Worm (Caenorhabditis elegans): ENCODE data around the gene emb-8.

- TF ChIP-seq sea-1 (GFP tag; conservative IDR thresholded peaks at IDR 0.05) (no peak), tra-4 (tag; optimal IDR thresholded peaks at IDR 0.05) (no peak), ama-1 (optimal IDR thresholded peaks at IDR 0.05) (no peak), pes-1 (GFP tag; IDR thresholded peaks at IDR 0.05) (no peak), hmg-4 (GFP tag; optimal IDR thresholded peaks at IDR 0.05) (no peak), tbx-11 (GFP tag; IDR thresholded peaks at IDR 0.05) (no peak), tbx-37 (GFP tag; conservative IDR thresholded peaks at IDR 0.05) (no peak), B0310.2 (tag; optimal IDR thresholded peaks at IDR 0.05) (no peak), ceh-13 (GFP tag; optimal IDR thresholded peaks at IDR 0.05) (no peak), F13C5.2 (tag; optimal IDR thresholded peaks at IDR 0.05) (no peak), hmbx-1 (tag; optimal IDR thresholded peaks at IDR 0.05) (no peak), hnd-1 (tag; optimal IDR thresholded peaks at IDR 0.05) (no peak)
Measured at ce11 chrIII:5171945-5172344, 27.5 kb downstream of the emb-8 start, which contains the start of gene prp-19.

Measured in whole organism, early embryonic.